Fruit fly (Drosophila melanogaster) whole organism, pupa: ENCODE results near the gene spdo.

Experiments
- CG15710 ChIP-seq: fragments of 200-800 bp; sonication (Bioruptor generic); optimal IDR thresholded peaks from 2 replicates; lab custom pipeline; 2018; ENCODE audit warnings: missing biosample characterization, mild to moderate bottlenecking, missing genetic modification characterization, moderate library complexity
- CG32121 ChIP-seq: fragments of 200-800 bp; sonication (Bioruptor generic); IDR thresholded peaks from 2 replicates; pipeline ENCODE4 v1.3.6; 2022; ENCODE audit warnings: missing biosample characterization, missing genetic modification characterization
- CG4496 ChIP-seq: fragments of 200-800 bp; sonication (Bioruptor generic); IDR thresholded peaks from 3 replicates; pipeline ENCODE4 v1.3.6; 2022; ENCODE audit warnings: missing biosample characterization, missing genetic modification characterization
- EcR ChIP-seq: fragments of 200-800 bp; sonication (Bioruptor generic); optimal IDR thresholded peaks from 3 replicates; lab custom pipeline; 2019; ENCODE audit warnings: missing biosample characterization, missing genetic modification characterization, mild to moderate bottlenecking, moderate library complexity, missing genetic modification reagents
- Pif1A ChIP-seq: fragments of 200-800 bp; sonication (Bioruptor generic); optimal IDR thresholded peaks from 3 replicates; lab custom pipeline; 2016; ENCODE audit warnings: missing biosample characterization, missing genetic modification characterization
- Pif1B ChIP-seq: fragments of 200-800 bp; sonication (Bioruptor generic); optimal IDR thresholded peaks from 3 replicates; lab custom pipeline; 2016; ENCODE audit warnings: missing biosample characterization, missing genetic modification characterization
- Snoo ChIP-seq: fragments of 200-800 bp; sonication (Bioruptor generic); optimal IDR thresholded peaks from 3 replicates; lab custom pipeline; 2017; ENCODE audit warnings: missing biosample characterization, mild to moderate bottlenecking, missing genetic modification characterization, inconsistent platforms
- fd96Ca ChIP-seq: fragments of 200-800 bp; sonication (Bioruptor generic); IDR thresholded peaks from 3 replicates; pipeline ENCODE4 v1.3.6; 2022; ENCODE audit warnings: missing biosample characterization, missing genetic modification characterization
- gl ChIP-seq: fragments of 200-800 bp; sonication (Bioruptor generic); optimal IDR thresholded peaks from 2 replicates; lab custom pipeline; 2018; ENCODE audit warnings: missing biosample characterization, mild to moderate bottlenecking, missing genetic modification characterization

dm6 chr3R:30431258-30432114 lies 45.0 kb upstream of the spdo start, which contains the start of gene CG15534:
- TF ChIP-seq CG32121 (GFP tag; lab: Robert Waterston, UW): no peak
- no peak for TF ChIP-seq CG15710 (tag; lab: Kevin White, UChicago)
- no peak for TF ChIP-seq Pif1B (GFP tag; lab: Kevin White, UChicago)
- no peak for TF ChIP-seq CG4496 (GFP tag; lab: Robert Waterston, UW)
- TF ChIP-seq gl: no peak
- TF ChIP-seq EcR (GFP tag; lab: Kevin White, UChicago): no peak
- TF ChIP-seq Pif1A (GFP tag; lab: Kevin White, UChicago): no peak
- no peak for TF ChIP-seq Snoo
- TF ChIP-seq fd96Ca (GFP tag; lab: Robert Waterston, UW): no peak
